Worm (Caenorhabditis elegans) whole organism, mixed stage, embryonic: ENCODE measurements around the gene Y97E10AR.1.

Source experiments
- blmp-1 ChIP-seq: fragments of 150-350 bp; optimal IDR thresholded peaks from 2 replicates; lab custom pipeline; 2014; ENCODE audit warnings: missing biosample characterization, missing genetic modification characterization
- elt-3 ChIP-seq: fragments of 150-350 bp; optimal IDR thresholded peaks from 2 replicates; lab custom pipeline; 2014; ENCODE audit warnings: missing biosample characterization, missing genetic modification characterization
- ham-2 ChIP-seq: fragments of 200-800 bp; sonication (Bioruptor generic); optimal IDR thresholded peaks from 2 replicates; lab custom pipeline; 2018; ENCODE audit warnings: mild to moderate bottlenecking, missing genetic modification characterization, missing compliant biosample characterization
- lin-13 ChIP-seq: fragments of 150-350 bp; optimal IDR thresholded peaks from 2 replicates; lab custom pipeline; 2014; ENCODE audit warnings: missing biosample characterization, missing genetic modification characterization
- mep-1 ChIP-seq: fragments of 150-350 bp; optimal IDR thresholded peaks from 2 replicates; lab custom pipeline; 2017; ENCODE audit warnings: missing biosample characterization, missing genetic modification reagents, missing genetic modification characterization, inconsistent platforms
- nhr-237 ChIP-seq: fragments of 150-350 bp; optimal IDR thresholded peaks from 2 replicates; lab custom pipeline; 2014; ENCODE audit warnings: missing biosample characterization, missing genetic modification characterization
- nhr-76 ChIP-seq: sonication (generic microtip); optimal IDR thresholded peaks from 2 replicates; lab custom pipeline; 2017; ENCODE audit warnings: missing biosample characterization, missing genetic modification characterization
- sem-2 ChIP-seq: fragments of 200-800 bp; sonication (Bioruptor generic); optimal IDR thresholded peaks from 2 replicates; lab custom pipeline; 2018; ENCODE audit warnings: mild to moderate bottlenecking, missing genetic modification characterization, missing compliant biosample characterization
- tbx-8 ChIP-seq: fragments of 200-800 bp; sonication (Bioruptor generic); optimal IDR thresholded peaks from 2 replicates; lab custom pipeline; 2018; ENCODE audit warnings: mild to moderate bottlenecking, missing genetic modification characterization, moderate library complexity, missing compliant biosample characterization
- unc-120 ChIP-seq: sonication (generic microtip); optimal IDR thresholded peaks from 2 replicates; lab custom pipeline; 2017; ENCODE audit warnings: missing genetic modification characterization, missing compliant biosample characterization; ENCODE audit not compliant: poor library complexity, severe bottlenecking
- unc-39 ChIP-seq: fragments of 150-350 bp; optimal IDR thresholded peaks from 2 replicates; lab custom pipeline; 2014; ENCODE audit warnings: missing biosample characterization, missing genetic modification characterization
- unc-62 ChIP-seq: fragments of 150-350 bp; optimal IDR thresholded peaks from 2 replicates; lab custom pipeline; 2014; ENCODE audit warnings: missing biosample characterization, missing genetic modification reagents, missing genetic modification characterization
- zip-8 ChIP-seq: fragments of 150-350 bp; optimal IDR thresholded peaks from 2 replicates; lab custom pipeline; 2014; ENCODE audit warnings: missing biosample characterization, missing genetic modification characterization
- ztf-11 ChIP-seq: fragments of 150-350 bp; optimal IDR thresholded peaks from 2 replicates; lab custom pipeline; 2014; ENCODE audit warnings: missing biosample characterization, missing genetic modification characterization

DNA sequence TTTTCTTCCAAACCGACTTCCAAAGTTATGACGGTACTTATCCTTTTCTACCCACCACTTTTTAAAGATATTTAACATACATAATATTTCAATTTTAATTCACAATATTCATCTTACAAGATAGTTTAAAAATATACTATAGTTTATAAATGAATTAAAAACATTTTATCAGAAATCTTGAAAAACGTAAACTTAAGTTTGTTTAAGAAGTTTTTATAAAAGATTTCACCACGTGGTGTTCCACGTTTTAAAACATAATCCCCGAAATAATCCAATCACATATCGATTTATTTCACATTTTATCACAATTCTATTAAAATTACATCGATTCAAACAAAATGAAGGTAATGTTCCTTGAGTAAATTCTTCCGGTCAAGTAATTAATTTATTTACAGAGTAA lies 45.4 kb downstream of the Y97E10AR.1 start, which contains the start of gene ZC513.3:
- TF ChIP-seq unc-62 (GFP tag; lab: Kevin White, UChicago) (no peak), mep-1 (no peak), zip-8 (tag; lab: Kevin White, UChicago) (no peak), lin-13 (tag; lab: Kevin White, UChicago) (no peak), nhr-76 (tag; lab: Kevin White, UChicago) (no peak), unc-120 (tag; lab: Kevin White, UChicago) (no peak), elt-3 (tag; lab: Kevin White, UChicago) (no peak), ztf-11 (no peak), unc-39 (tag; lab: Kevin White, UChicago) (no peak), blmp-1 (no peak), nhr-237 (tag; lab: Kevin White, UChicago) (no peak), sem-2 (GFP tag; lab: Kevin White, UChicago) (no peak), tbx-8 (GFP tag; lab: Kevin White, UChicago) (no peak), ham-2 (GFP tag; lab: Kevin White, UChicago) (no peak)
